Fruit fly (Drosophila melanogaster) whole organism, embryonic: ENCODE data around the gene Nep7.

Experiments used
- Abd-B ChIP-seq: fragments of 200-800 bp; sonication (Bioruptor generic); optimal IDR thresholded peaks from 2 replicates; lab custom pipeline; 2018; ENCODE audit warnings: missing biosample characterization, mild to moderate bottlenecking, missing genetic modification characterization, moderate library complexity
- Antp ChIP-seq: fragments of 200-800 bp; sonication (Bioruptor generic); optimal IDR thresholded peaks from 3 replicates; lab custom pipeline; 2016; ENCODE audit warnings: missing biosample characterization, missing genetic modification characterization
- CG10543 ChIP-seq: fragments of 200-800 bp; sonication (Bioruptor generic); optimal IDR thresholded peaks from 3 replicates; lab custom pipeline; 2017; ENCODE audit warnings: missing biosample characterization, mild to moderate bottlenecking, missing genetic modification characterization, moderate library complexity
- CG11085 ChIP-seq: fragments of 200-800 bp; sonication (Bioruptor generic); IDR thresholded peaks from 2 replicates; pipeline ENCODE4 v1.3.6; 2022; ENCODE audit warnings: missing biosample characterization, missing genetic modification characterization
- CG12219 ChIP-seq: fragments of 200-800 bp; sonication (Bioruptor generic); optimal IDR thresholded peaks from 3 replicates; lab custom pipeline; 2018; ENCODE audit warnings: missing biosample characterization, mild to moderate bottlenecking, missing genetic modification characterization
- CG14860 ChIP-seq: fragments of 200-800 bp; sonication (Bioruptor generic); IDR thresholded peaks from 3 replicates; pipeline ENCODE4 v1.3.6; 2022; ENCODE audit warnings: missing biosample characterization, missing genetic modification characterization; ENCODE audit not compliant: partially characterized antibody
- CG1603 ChIP-seq: fragments of 200-800 bp; sonication (Bioruptor generic); optimal IDR thresholded peaks from 2 replicates; lab custom pipeline; 2019; ENCODE audit warnings: missing biosample characterization, mild to moderate bottlenecking, missing genetic modification characterization, moderate library complexity
- CG17328 ChIP-seq: fragments of 200-800 bp; sonication (Bioruptor generic); IDR thresholded peaks from 2 replicates; pipeline ENCODE4 v1.3.6; 2022; ENCODE audit warnings: missing biosample characterization, missing genetic modification characterization
- CG18262 ChIP-seq: fragments of 200-800 bp; optimal IDR thresholded peaks from 3 replicates; lab custom pipeline; 2019; ENCODE audit warnings: missing biosample characterization, mild to moderate bottlenecking, missing genetic modification characterization, moderate library complexity
- CG2712 ChIP-seq: fragments of 200-800 bp; optimal IDR thresholded peaks from 3 replicates; lab custom pipeline; 2019; ENCODE audit warnings: missing biosample characterization, mild to moderate bottlenecking, missing genetic modification characterization, moderate library complexity
- CG31441 ChIP-seq: fragments of 200-800 bp; sonication (Bioruptor generic); IDR thresholded peaks from 2 replicates; pipeline ENCODE4 v1.3.6; 2022; ENCODE audit warnings: missing biosample characterization, missing genetic modification characterization
- CG3726 ChIP-seq: fragments of 200-800 bp; sonication (Bioruptor generic); IDR thresholded peaks from 3 replicates; pipeline ENCODE4, ENCODE4 v1.3.6; 2022; ENCODE audit warnings: missing biosample characterization, missing genetic modification characterization
- CG8089 ChIP-seq: fragments of 200-800 bp; sonication (Bioruptor generic); optimal IDR thresholded peaks from 3 replicates; lab custom pipeline; 2016; ENCODE audit warnings: missing biosample characterization, missing genetic modification characterization
- CG8290 ChIP-seq, 3 experiments: fragments of 200-800 bp; sonication (Bioruptor generic); optimal IDR thresholded peaks; 2 replicates each; lab custom pipeline; 2016 to 2019; ENCODE audit warnings: missing biosample characterization in 3 of 3, missing genetic modification characterization in 3 of 3, mild to moderate bottlenecking in 2 of 3, moderate library complexity in 1 of 3
- Chrac-16 ChIP-seq: fragments of 200-800 bp; sonication (Bioruptor generic); optimal IDR thresholded peaks from 3 replicates; lab custom pipeline; 2016; ENCODE audit warnings: missing biosample characterization, missing genetic modification characterization
- CrebB ChIP-seq: fragments of 200-800 bp; sonication (Bioruptor generic); optimal IDR thresholded peaks from 3 replicates; lab custom pipeline; 2018; ENCODE audit warnings: missing biosample characterization, mild to moderate bottlenecking, missing genetic modification characterization
- Dad ChIP-seq: fragments of 200-800 bp; sonication (Bioruptor generic); optimal IDR thresholded peaks from 3 replicates; lab custom pipeline; 2016; ENCODE audit warnings: missing biosample characterization, missing genetic modification characterization
- Elba2 ChIP-seq: fragments of 200-800 bp; sonication (Bioruptor generic); optimal IDR thresholded peaks from 3 replicates; lab custom pipeline; 2016; ENCODE audit warnings: missing biosample characterization, missing genetic modification characterization
- Fer2 ChIP-seq: fragments of 200-800 bp; sonication (Bioruptor generic); optimal IDR thresholded peaks from 2 replicates; lab custom pipeline; 2018; ENCODE audit warnings: missing biosample characterization, mild to moderate bottlenecking, missing genetic modification characterization, moderate library complexity
- GATAe ChIP-seq: fragments of 200-800 bp; sonication (Bioruptor generic); conservative IDR thresholded peaks from 2 replicates; pipeline ENCODE4 v1.3.6; 2022; ENCODE audit warnings: missing biosample characterization, missing genetic modification characterization
- HLHmδ ChIP-seq: fragments of 200-800 bp; sonication (Bioruptor generic); optimal IDR thresholded peaks from 2 replicates; lab custom pipeline; 2018; ENCODE audit warnings: missing biosample characterization, mild to moderate bottlenecking, missing genetic modification characterization, moderate library complexity
- Hr78 ChIP-seq, 2 experiments: fragments of 200-800 bp in 1 of 2; fragments of >200 bp in 1 of 2; sonication (Bioruptor generic) in 1 of 2; optimal IDR thresholded peaks; 2 replicates each; lab custom pipeline; 2017 to 2019; ENCODE audit warnings: missing biosample characterization in 2 of 2, missing genetic modification characterization in 2 of 2, mild to moderate bottlenecking in 1 of 2, moderate library complexity in 1 of 2
- MBD-R2 ChIP-seq: fragments of 200-800 bp; sonication (Bioruptor generic); IDR thresholded peaks from 2 replicates; pipeline ENCODE4 v1.3.6; 2022; ENCODE audit warnings: missing biosample characterization, missing genetic modification characterization
- MTF-1 ChIP-seq: fragments of 200-800 bp; sonication (Bioruptor generic); optimal IDR thresholded peaks from 2 replicates; lab custom pipeline; 2018; ENCODE audit warnings: missing biosample characterization, mild to moderate bottlenecking, missing genetic modification characterization, borderline replicate concordance
- NK7.1 ChIP-seq: fragments of 200-800 bp; sonication (Bioruptor generic); optimal IDR thresholded peaks from 3 replicates; lab custom pipeline; 2016; ENCODE audit warnings: missing biosample characterization, missing genetic modification characterization
- NfI ChIP-seq: fragments of 200-800 bp; sonication (Bioruptor generic); optimal IDR thresholded peaks from 3 replicates; lab custom pipeline; 2018; ENCODE audit warnings: missing biosample characterization, mild to moderate bottlenecking, missing genetic modification characterization, moderate library complexity
- Rx ChIP-seq: fragments of 200-800 bp; sonication (Bioruptor generic); IDR thresholded peaks from 2 replicates; pipeline ENCODE4 v1.3.6; 2022; ENCODE audit warnings: missing biosample characterization, missing genetic modification characterization
- Six4 ChIP-seq: fragments of 200-800 bp; sonication (Bioruptor generic); optimal IDR thresholded peaks from 2 replicates; lab custom pipeline; 2016; ENCODE audit warnings: missing biosample characterization, missing genetic modification characterization
- Ssrp ChIP-seq: fragments of 200-800 bp; sonication (Bioruptor generic); optimal IDR thresholded peaks from 2 replicates; lab custom pipeline; 2018; ENCODE audit warnings: missing biosample characterization, mild to moderate bottlenecking, missing genetic modification characterization, moderate library complexity
- ap ChIP-seq: fragments of 200-800 bp; sonication (Bioruptor generic); IDR thresholded peaks from 2 replicates; pipeline ENCODE4 v1.3.6; 2022; ENCODE audit warnings: missing biosample characterization, missing genetic modification characterization
- bab2 ChIP-seq: fragments of 200-800 bp; sonication (Bioruptor generic); optimal IDR thresholded peaks from 2 replicates; lab custom pipeline; 2016; ENCODE audit warnings: missing biosample characterization, missing genetic modification characterization
- bcd ChIP-seq: fragments of 200-800 bp; sonication (Bioruptor generic); optimal IDR thresholded peaks from 2 replicates; lab custom pipeline; 2017; ENCODE audit warnings: missing biosample characterization, mild to moderate bottlenecking, missing genetic modification characterization
- bsh ChIP-seq, 2 experiments: fragments of 200-800 bp; sonication (Bioruptor generic); optimal IDR thresholded peaks; 2 replicates each; lab custom pipeline; 2017 to 2018; ENCODE audit warnings: mild to moderate bottlenecking in 2 of 2, missing biosample characterization in 2 of 2, missing genetic modification characterization in 2 of 2, moderate library complexity in 1 of 2
- btn ChIP-seq: fragments of 200-800 bp; sonication (Bioruptor generic); optimal IDR thresholded peaks from 2 replicates; lab custom pipeline; 2016; ENCODE audit warnings: missing biosample characterization, missing genetic modification characterization
- caup ChIP-seq: fragments of 200-800 bp; sonication (Bioruptor generic); optimal IDR thresholded peaks from 3 replicates; lab custom pipeline; 2017; ENCODE audit warnings: missing biosample characterization, mild to moderate bottlenecking, missing genetic modification characterization, moderate library complexity; ENCODE audit not compliant: severe bottlenecking
- chm ChIP-seq: fragments of 200-800 bp; sonication (Bioruptor generic); IDR thresholded peaks from 2 replicates; pipeline ENCODE4 v1.3.6; 2022; ENCODE audit warnings: missing biosample characterization, missing genetic modification characterization
- ems ChIP-seq: fragments of 200-800 bp; sonication (Bioruptor generic); optimal IDR thresholded peaks from 3 replicates; lab custom pipeline; 2016; ENCODE audit warnings: missing biosample characterization, missing genetic modification characterization
- eve ChIP-seq, 2 experiments: fragments of >200 bp; optimal IDR thresholded peaks; 2 replicates each; lab custom pipeline; 2017; ENCODE audit warnings: missing biosample characterization in 2 of 2, missing genetic modification characterization in 2 of 2
- fd3F ChIP-seq: fragments of 200-800 bp; sonication (Bioruptor generic); optimal IDR thresholded peaks from 2 replicates; lab custom pipeline; 2018; ENCODE audit warnings: missing biosample characterization, mild to moderate bottlenecking, missing genetic modification characterization, moderate library complexity
- her ChIP-seq: fragments of 200-800 bp; sonication (Bioruptor generic); optimal IDR thresholded peaks from 2 replicates; lab custom pipeline; 2016; ENCODE audit warnings: missing biosample characterization, missing genetic modification characterization
- kah ChIP-seq: fragments of 200-800 bp; sonication (Bioruptor generic); optimal IDR thresholded peaks from 2 replicates; lab custom pipeline; 2018; ENCODE audit warnings: missing biosample characterization, mild to moderate bottlenecking, missing genetic modification characterization
- mirr ChIP-seq: fragments of 200-800 bp; sonication (Bioruptor generic); optimal IDR thresholded peaks from 3 replicates; lab custom pipeline; 2018; ENCODE audit warnings: missing biosample characterization, mild to moderate bottlenecking, missing genetic modification characterization
- nerfin-2 ChIP-seq: fragments of 200-800 bp; sonication (Bioruptor generic); IDR thresholded peaks from 2 replicates; pipeline ENCODE4 v1.3.6; 2022; ENCODE audit warnings: missing biosample characterization, missing genetic modification characterization; ENCODE audit not compliant: partially characterized antibody
- nmo ChIP-seq: fragments of 200-800 bp; sonication (Bioruptor generic); optimal IDR thresholded peaks from 2 replicates; lab custom pipeline; 2018; ENCODE audit warnings: missing biosample characterization, mild to moderate bottlenecking, missing genetic modification characterization, moderate library complexity
- pan ChIP-seq, 4 experiments: fragments of >200 bp in 3 of 4; fragments of 200-800 bp in 1 of 4; sonication (Bioruptor generic) in 1 of 4; optimal IDR thresholded peaks in 3 of 4; IDR thresholded peaks in 1 of 4; 2 replicates each; pipeline versions ENCODE4 v1.3.6 to Lab custom; 2017 to 2022; ENCODE audit warnings: missing biosample characterization in 2 of 4, missing genetic modification characterization in 2 of 4, mixed read lengths in 1 of 4
- pfk ChIP-seq: fragments of 200-800 bp; sonication (Bioruptor generic); optimal IDR thresholded peaks from 2 replicates; lab custom pipeline; 2018; ENCODE audit warnings: missing biosample characterization, mild to moderate bottlenecking, missing genetic modification characterization, moderate library complexity
- scrt ChIP-seq: fragments of 200-800 bp; sonication (Bioruptor generic); optimal IDR thresholded peaks from 2 replicates; lab custom pipeline; 2018; ENCODE audit warnings: missing biosample characterization, mild to moderate bottlenecking, missing genetic modification characterization, moderate library complexity
- stc ChIP-seq: fragments of 200-800 bp; sonication (Bioruptor generic); IDR thresholded peaks from 2 replicates; pipeline ENCODE4 v1.3.6; 2022; ENCODE audit warnings: missing biosample characterization, missing genetic modification characterization
- unpg ChIP-seq: fragments of 200-800 bp; sonication (Bioruptor generic); optimal IDR thresholded peaks from 3 replicates; lab custom pipeline; 2018; ENCODE audit warnings: missing biosample characterization, mild to moderate bottlenecking, missing genetic modification characterization, moderate library complexity

Gene Nep7

DNA sequence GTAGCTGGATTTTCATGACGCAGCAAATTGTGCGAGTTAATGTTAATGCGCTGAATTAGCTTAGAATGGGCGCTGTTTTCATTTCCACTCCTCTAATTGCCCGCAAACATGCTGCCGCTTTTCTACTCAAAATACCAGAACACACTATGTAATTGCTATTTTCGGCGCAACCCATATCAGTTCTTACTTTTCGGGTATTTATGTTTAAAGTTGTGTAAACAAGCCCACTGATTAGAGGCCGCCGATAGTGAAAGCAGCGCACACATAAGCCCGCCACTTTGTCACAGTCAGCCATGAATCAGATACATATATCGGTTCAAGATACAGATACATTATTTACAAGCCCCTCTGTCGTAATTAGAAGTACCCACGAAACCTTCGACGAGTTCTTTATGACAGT lies 32.1 kb downstream of the Nep7 start (continued):
- TF ChIP-seq CG17328 (GFP tag; lab: Robert Waterston, UW) (no peak), GATAe (GFP tag; lab: Robert Waterston, UW) (peak; percentile 23; the same call in 1 of the 2 replicates), Elba2 (no peak), HLHmδ (GFP tag; lab: Kevin White, UChicago) (no peak), eve (GFP tag; optimal IDR thresholded peaks at IDR 0.05; lab: Kevin White, UChicago) (no peak), Chrac-16 (no peak), Dad (no peak), scrt (GFP tag; lab: Kevin White, UChicago) (no peak), bab2 (no peak), CG8290 (GFP tag; optimal IDR thresholded peaks at IDR 0.05; lab: Kevin White, UChicago) (no peak), CG8290 (tag; optimal IDR thresholded peaks at IDR 0.05; lab: Kevin White, UChicago) (peak in 1 of 2 experiments; percentile 51), pfk (peak; percentile 26), Abd-B (no peak), caup (peak; percentile 52), stc (GFP tag; lab: Robert Waterston, UW) (no peak), nmo (GFP tag; lab: Kevin White, UChicago) (no peak), CG12219 (GFP tag; lab: Kevin White, UChicago) (no peak), CG18262 (no peak), unpg (GFP tag; lab: Kevin White, UChicago) (no peak), MTF-1 (GFP tag; lab: Kevin White, UChicago) (peak; percentile 1), CG10543 (GFP tag; lab: Kevin White, UChicago) (peak; percentile 38), her (GFP tag; lab: Kevin White, UChicago) (peak; percentile 8), CrebB (tag; lab: Kevin White, UChicago) (no peak), NfI (GFP tag; lab: Kevin White, UChicago) (no peak), ems (GFP tag; lab: Kevin White, UChicago) (no peak), Six4 (GFP tag; lab: Kevin White, UChicago) (no peak), CG8089 (peak; percentile 0), fd3F (peak; percentile 5), NK7.1 (no peak), CG31441 (GFP tag; lab: Robert Waterston, UW) (no peak), CG2712 (tag; lab: Kevin White, UChicago) (no peak), CG3726 (GFP tag; lab: Robert Waterston, UW) (no peak), pan (optimal IDR thresholded peaks at IDR 0.05; lab: Kevin White, UChicago) (no peak), pan (GFP tag; optimal IDR thresholded peaks at IDR 0.05 in 1 of 2, IDR thresholded peaks at IDR 0.05 in 1 of 2) (peak in 1 of 2 experiments; percentile 7), Hr78 (GFP tag; optimal IDR thresholded peaks at IDR 0.05; lab: Kevin White, UChicago) (no peak), ap (GFP tag; lab: Robert Waterston, UW) (no peak), Fer2 (tag; lab: Kevin White, UChicago) (no peak), CG14860 (no peak), bsh (GFP tag; optimal IDR thresholded peaks at IDR 0.05; lab: Kevin White, UChicago) (no peak), mirr (GFP tag; lab: Kevin White, UChicago) (peak; percentile 90), MBD-R2 (GFP tag; lab: Robert Waterston, UW) (no peak), chm (0 out of 2 replicates have a peak, but pooled peaks have one; percentile 16), kah (no peak), Ssrp (tag; lab: Kevin White, UChicago) (no peak), Antp (GFP tag; lab: Kevin White, UChicago) (no peak), CG11085 (GFP tag; lab: Robert Waterston, UW) (no peak), CG1603 (tag; lab: Kevin White, UChicago) (peak; percentile 27), btn (no peak), Rx (GFP tag; lab: Robert Waterston, UW) (no peak), nerfin-2 (GFP tag; lab: Robert Waterston, UW) (no peak), bcd (no peak)
